Fruit fly (Drosophila melanogaster): ENCODE results near the gene CG13992.

CG13992 gene

DNA sequence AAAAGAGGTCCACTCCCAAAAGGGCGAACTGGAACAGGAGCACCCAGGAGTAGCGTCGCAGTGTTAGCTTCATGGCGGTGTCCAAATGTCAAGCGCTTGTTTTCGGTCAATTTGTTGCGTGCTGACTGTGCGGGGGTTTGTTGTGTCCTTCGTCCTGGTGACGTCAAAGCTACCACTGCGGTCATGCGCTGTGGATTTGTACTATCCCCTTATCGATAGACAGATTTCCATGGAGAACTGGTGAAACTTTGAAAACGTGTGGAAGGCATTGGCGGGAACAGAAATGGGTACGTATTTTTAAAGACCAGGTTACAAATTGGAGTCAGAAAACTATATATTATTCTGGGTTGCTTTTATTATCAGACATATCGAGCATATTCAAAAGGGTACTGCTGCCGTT is 11.4 kb downstream of the CG13992 start, which contains the start of gene CG13999:
CG13999 (minus strand) TSS at position 314 of the 400 bp plus-strand sequence.
- TF ChIP-seq CG17829 (tag; optimal IDR thresholded peaks at IDR 0.05) (no peak), salm (tag; optimal IDR thresholded peaks at IDR 0.05) (no peak), CG14667 (GFP tag; IDR thresholded peaks at IDR 0.05) (no peak), CG10366 (GFP tag; IDR thresholded peaks at IDR 0.05) (no peak), ewg (GFP tag; optimal IDR thresholded peaks at IDR 0.05) (peak; percentile 91), pzg (GFP tag; optimal IDR thresholded peaks at IDR 0.05) (peak; percentile 2), E2f2 (GFP tag; IDR thresholded peaks at IDR 0.05) (peak; percentile 44; the same call in 1 of the 2 replicates), CG7963 (GFP tag; IDR thresholded peaks at IDR 0.05; ENCODE audit: partially characterized antibody) (no peak), CG8388 (GFP tag; optimal IDR thresholded peaks at IDR 0.05) (no peak), crc (GFP tag; optimal IDR thresholded peaks at IDR 0.05) (no peak), Dp (GFP tag; optimal IDR thresholded peaks at IDR 0.05) (peak; percentile 30), Med (GFP tag) (peak; percentile 21), CG6689 (GFP tag; IDR thresholded peaks at IDR 0.05) (no peak), ase (GFP tag; IDR thresholded peaks at IDR 0.05) (no peak)

DNA sequence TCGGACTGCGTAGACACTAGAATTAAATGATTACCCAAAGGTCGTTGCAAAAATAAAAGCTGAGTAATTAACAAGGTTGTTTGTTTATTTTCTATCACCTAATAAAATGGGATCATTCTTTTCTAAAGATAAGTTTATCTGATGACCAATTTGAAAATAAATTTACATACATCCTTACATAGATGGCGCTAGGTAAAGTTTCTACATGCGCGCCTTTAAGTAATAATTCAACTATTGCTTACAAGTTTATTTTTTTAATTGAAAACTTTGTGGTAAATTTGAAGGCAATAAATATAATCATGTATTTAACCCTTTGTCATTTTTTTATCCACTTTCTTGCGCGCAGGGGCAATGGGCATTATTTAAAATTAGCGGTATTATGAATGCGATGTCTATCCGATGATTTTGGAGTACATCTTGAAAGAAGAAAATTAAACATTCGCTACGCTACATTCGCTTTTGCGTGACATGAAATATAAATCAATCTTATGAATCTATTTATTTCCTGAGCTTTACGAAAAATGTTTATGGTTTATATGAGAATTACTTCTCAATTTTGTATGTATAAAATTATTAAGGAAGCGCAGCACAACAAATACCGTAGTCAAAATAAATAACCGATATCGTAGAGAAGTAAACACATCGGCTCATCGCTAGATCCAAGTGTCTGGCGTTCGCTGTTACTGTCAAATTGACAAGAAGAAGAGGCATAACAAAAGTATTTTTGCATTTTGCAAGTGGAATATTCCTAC is 18.6 kb downstream of the CG13992 start, which contains the start of gene CG9044:
CG9044 (plus strand) TSS at position 676 of the 752 bp plus-strand sequence.
- TF ChIP-seq CG2712 (tag; optimal IDR thresholded peaks at IDR 0.05) (peak; percentile 67), CG2129 (GFP tag; IDR thresholded peaks at IDR 0.05; ENCODE audit: partially characterized antibody) (peak; percentile 88), Blimp-1 (GFP tag; optimal IDR thresholded peaks at IDR 0.05) (no peak), sd (tag; optimal IDR thresholded peaks at IDR 0.05) (no peak), CG10209 (GFP tag; optimal IDR thresholded peaks at IDR 0.05) (peak; percentile 3), esg (GFP tag; conservative IDR thresholded peaks at IDR 0.05) (peak; percentile 31; the same call in 1 of the 2 replicates), chinmo (GFP tag; IDR thresholded peaks at IDR 0.05; ENCODE audit: partially characterized antibody) (peak; percentile 81; the same call in 2 of the 4 replicates), CG2199 (GFP tag; IDR thresholded peaks at IDR 0.05) (no peak), CG18619 (GFP tag; optimal IDR thresholded peaks at IDR 0.05) (peak; percentile 54), CG1233 (GFP tag; optimal IDR thresholded peaks at IDR 0.05) (peak; percentile 39), CG7963 (GFP tag; IDR thresholded peaks at IDR 0.05; ENCODE audit: partially characterized antibody) (peak; percentile 80), Mes4 (GFP tag; optimal IDR thresholded peaks at IDR 0.05) (no peak), CG10267 (tag; optimal IDR thresholded peaks at IDR 0.05) (peak; percentile 59), CrebB (tag; optimal IDR thresholded peaks at IDR 0.05) (no peak), sens (GFP tag) (peak; percentile 87), ab (GFP tag; optimal IDR thresholded peaks at IDR 0.05) (no peak), CG3407 (GFP tag; optimal IDR thresholded peaks at IDR 0.05) (no peak), CG8388 (GFP tag; optimal IDR thresholded peaks at IDR 0.05) (no peak), lilli (GFP tag; optimal IDR thresholded peaks at IDR 0.05) (peak; percentile 79), oc (tag; optimal IDR thresholded peaks at IDR 0.05) (no peak), CG11723 (GFP tag; optimal IDR thresholded peaks at IDR 0.05) (no peak), lola (GFP tag; optimal IDR thresholded peaks at IDR 0.05) (peak in 1 of 3 experiments; percentile 53), CG4707 (GFP tag; optimal IDR thresholded peaks at IDR 0.05) (no peak), CG15479 (GFP tag; optimal IDR thresholded peaks at IDR 0.05) (no peak), slbo (GFP tag; IDR thresholded peaks at IDR 0.05) (peak; percentile 77), CG5180 (GFP tag; optimal IDR thresholded peaks at IDR 0.05) (no peak), Six4 (GFP tag; optimal IDR thresholded peaks at IDR 0.05) (peak; percentile 7), knrl (GFP tag; IDR thresholded peaks at IDR 0.05; ENCODE audit: partially characterized antibody) (peak; percentile 96), CG10979 (tag; optimal IDR thresholded peaks at IDR 0.05) (peak; percentile 21), bcd (GFP tag; optimal IDR thresholded peaks at IDR 0.05) (no peak), CG18764 (GFP tag; optimal IDR thresholded peaks at IDR 0.05) (peak; percentile 31), CoRest (tag; optimal IDR thresholded peaks at IDR 0.05) (no peak), CG4854 (GFP tag; optimal IDR thresholded peaks at IDR 0.05) (peak; percentile 16), tin (GFP tag; optimal IDR thresholded peaks at IDR 0.05) (peak; percentile 36), CG13894 (tag; optimal IDR thresholded peaks at IDR 0.05) (no peak)
